Fruit fly (Drosophila melanogaster): Measurements from ENCODE around the gene Vm32E.

Vm32E gene

dm6 chr2L:11171615-11172356 is at the start of gene Vm32E:
Gene Vm32E, minus strand, starts transcription at chr2L:11171665.
- no peak for TF ChIP-seq toe (GFP tag; optimal IDR thresholded peaks at IDR 0.05)
- TF ChIP-seq cic (GFP tag; optimal IDR thresholded peaks at IDR 0.05), result no peak
- TF ChIP-seq pad (GFP tag; optimal IDR thresholded peaks at IDR 0.05), result no peak
- TF ChIP-seq CG14711 (tag; optimal IDR thresholded peaks at IDR 0.05), result no peak
- no peak for TF ChIP-seq CG33017 (tag; optimal IDR thresholded peaks at IDR 0.05)
- no peak for TF ChIP-seq Clk (GFP tag; optimal IDR thresholded peaks at IDR 0.05)
- TF ChIP-seq ovo (GFP tag; optimal IDR thresholded peaks at IDR 0.05), result no peak
- no peak for TF ChIP-seq Mnt (GFP tag; optimal IDR thresholded peaks at IDR 0.05)
- peak; percentile 50 for TF ChIP-seq kay (GFP tag; ENCODE audit: borderline replicate concordance)
- peak; percentile 89 for TF ChIP-seq tj (GFP tag; optimal IDR thresholded peaks at IDR 0.05)
- TF ChIP-seq Crg-1 (GFP tag; optimal IDR thresholded peaks at IDR 0.05), result no peak
- no peak for TF ChIP-seq Hr96 (GFP tag; optimal IDR thresholded peaks at IDR 0.05)
- TF ChIP-seq CG11617 (GFP tag; optimal IDR thresholded peaks at IDR 0.05), result no peak

- TF ChIP-seq ovo (GFP tag; optimal IDR thresholded peaks at IDR 0.05), result no peak
- peak; percentile 1 for TF ChIP-seq CG5204 (GFP tag; optimal IDR thresholded peaks at IDR 0.05)
Observed at dm6 chr2L:11220783-11221182, 49.3 kb upstream of the Vm32E start.

- TF ChIP-seq bab1 (GFP tag; optimal IDR thresholded peaks at IDR 0.05), result no peak
- peak; percentile 21 for TF ChIP-seq CG14711 (tag; optimal IDR thresholded peaks at IDR 0.05)
- peak; percentile 35 for TF ChIP-seq Clk (GFP tag; optimal IDR thresholded peaks at IDR 0.05)
- no peak for TF ChIP-seq ovo (GFP tag; optimal IDR thresholded peaks at IDR 0.05)
- TF ChIP-seq cnc (optimal IDR thresholded peaks at IDR 0.05), result no peak
- TF ChIP-seq pad (GFP tag; optimal IDR thresholded peaks at IDR 0.05), result no peak
- peak; percentile 68 for TF ChIP-seq tj (GFP tag; optimal IDR thresholded peaks at IDR 0.05)
- peak; percentile 31 for TF ChIP-seq CG5204 (GFP tag; optimal IDR thresholded peaks at IDR 0.05)
- no peak for TF ChIP-seq CG1620 (GFP tag; optimal IDR thresholded peaks at IDR 0.05)
- TF ChIP-seq CG12768 (GFP tag; optimal IDR thresholded peaks at IDR 0.05), result peak; percentile 17
- peak; percentile 7 for TF ChIP-seq CG33017 (tag; optimal IDR thresholded peaks at IDR 0.05)
- peak; percentile 58 for TF ChIP-seq toe (GFP tag; optimal IDR thresholded peaks at IDR 0.05)
- peak; percentile 57 for TF ChIP-seq CG7101 (tag; optimal IDR thresholded peaks at IDR 0.05)
- TF ChIP-seq kay (GFP tag; ENCODE audit: borderline replicate concordance), result no peak
- peak; percentile 4 for TF ChIP-seq Hr96 (GFP tag; optimal IDR thresholded peaks at IDR 0.05)
- no peak for TF ChIP-seq cic (GFP tag; optimal IDR thresholded peaks at IDR 0.05)
- TF ChIP-seq CG11617 (GFP tag; optimal IDR thresholded peaks at IDR 0.05), result peak; percentile 19
- peak; percentile 69 for TF ChIP-seq CG7045 (GFP tag; optimal IDR thresholded peaks at IDR 0.05)
- TF ChIP-seq Crg-1 (GFP tag; optimal IDR thresholded peaks at IDR 0.05), result no peak
- TF ChIP-seq Mnt (GFP tag; optimal IDR thresholded peaks at IDR 0.05), result no peak
Observed at dm6 chr2L:11219446-11220038, 48.1 kb upstream of the Vm32E start.

- TF ChIP-seq Mnt (GFP tag; optimal IDR thresholded peaks at IDR 0.05) (no peak), CG14711 (tag; optimal IDR thresholded peaks at IDR 0.05) (no peak), kay (GFP tag; ENCODE audit: borderline replicate concordance) (no peak), ovo (GFP tag; optimal IDR thresholded peaks at IDR 0.05) (no peak), tj (GFP tag; optimal IDR thresholded peaks at IDR 0.05) (no peak), CG5204 (GFP tag; optimal IDR thresholded peaks at IDR 0.05) (no peak), CG1620 (GFP tag; optimal IDR thresholded peaks at IDR 0.05) (no peak), Crg-1 (GFP tag; optimal IDR thresholded peaks at IDR 0.05) (no peak), pad (GFP tag; optimal IDR thresholded peaks at IDR 0.05) (no peak), Clk (GFP tag; optimal IDR thresholded peaks at IDR 0.05) (no peak), CG33017 (tag; optimal IDR thresholded peaks at IDR 0.05) (no peak), Hr96 (GFP tag; optimal IDR thresholded peaks at IDR 0.05) (no peak), cnc (optimal IDR thresholded peaks at IDR 0.05) (no peak), CG7045 (GFP tag; optimal IDR thresholded peaks at IDR 0.05) (no peak), CG7101 (tag; optimal IDR thresholded peaks at IDR 0.05) (no peak), toe (GFP tag; optimal IDR thresholded peaks at IDR 0.05) (no peak), CG12768 (GFP tag; optimal IDR thresholded peaks at IDR 0.05) (no peak)
Observed at dm6 chr2L:11218918-11219317, 47.5 kb upstream of the Vm32E start.

- TF ChIP-seq tj (GFP tag; optimal IDR thresholded peaks at IDR 0.05) (peak; percentile 69), Clk (GFP tag; optimal IDR thresholded peaks at IDR 0.05) (no peak)
Observed at dm6 chr2L:11210970-11211967, 39.8 kb upstream of the Vm32E start.

- TF ChIP-seq CG12768 (GFP tag; optimal IDR thresholded peaks at IDR 0.05), result no peak
- TF ChIP-seq ovo (GFP tag; optimal IDR thresholded peaks at IDR 0.05), result no peak
Observed at dm6 chr2L:11210324-11210758, 38.9 kb upstream of the Vm32E start, which contains the start of gene ab. Gene ab, plus strand, starts transcription at chr2L:11210678.
